Fruit fly (Drosophila melanogaster) whole organism, embryonic: ENCODE measurements around the gene Mtch.
A peak's percentile ranks its signal among the peaks of the same experiment; 100 is the strongest.

Source experiments
- Blimp-1 ChIP-seq: fragments of 200-800 bp; sonication (Bioruptor generic); optimal IDR thresholded peaks from 3 replicates; lab custom pipeline; 2018; ENCODE audit warnings: missing biosample characterization, missing genetic modification characterization, mild to moderate bottlenecking, moderate library complexity, missing genetic modification reagents
- C15 ChIP-seq: fragments of 200-800 bp; sonication (Bioruptor generic); IDR thresholded peaks from 3 replicates; pipeline ENCODE4 v1.3.6; 2022; ENCODE audit warnings: missing biosample characterization, missing genetic modification characterization
- CG15601 ChIP-seq: fragments of 200-800 bp; sonication (Bioruptor generic); optimal IDR thresholded peaks from 3 replicates; lab custom pipeline; 2019; ENCODE audit warnings: missing biosample characterization, mild to moderate bottlenecking, missing genetic modification characterization, moderate library complexity
- CG16813 ChIP-seq: fragments of 200-800 bp; sonication (Bioruptor generic); IDR thresholded peaks from 3 replicates; pipeline ENCODE4 v1.3.6; 2022; ENCODE audit warnings: missing biosample characterization, missing genetic modification characterization; ENCODE audit not compliant: partially characterized antibody
- CG2120 ChIP-seq: fragments of 200-800 bp; sonication (Bioruptor generic); optimal IDR thresholded peaks from 3 replicates; lab custom pipeline; 2016; ENCODE audit warnings: missing biosample characterization, missing genetic modification characterization
- CG2199 ChIP-seq: fragments of 200-800 bp; sonication (Bioruptor generic); IDR thresholded peaks from 3 replicates; pipeline ENCODE4 v1.3.6; 2022; ENCODE audit warnings: missing biosample characterization, missing genetic modification characterization
- CG31224 ChIP-seq: fragments of 200-800 bp; sonication (Bioruptor generic); IDR thresholded peaks from 2 replicates; pipeline ENCODE4 v1.3.6; 2022; ENCODE audit warnings: missing biosample characterization, missing genetic modification characterization
- CG4617 ChIP-seq: fragments of 200-800 bp; sonication (Bioruptor generic); optimal IDR thresholded peaks from 3 replicates; lab custom pipeline; 2016; ENCODE audit warnings: missing biosample characterization, missing genetic modification characterization, borderline replicate concordance
- CG6254 ChIP-seq: fragments of 200-800 bp; sonication (Bioruptor generic); optimal IDR thresholded peaks from 3 replicates; lab custom pipeline; 2017; ENCODE audit warnings: mild to moderate bottlenecking, missing biosample characterization, missing genetic modification reagents, missing genetic modification characterization
- CG6765 ChIP-seq: fragments of 200-800 bp; sonication (Bioruptor generic); optimal IDR thresholded peaks from 3 replicates; lab custom pipeline; 2017; ENCODE audit warnings: missing biosample characterization, mild to moderate bottlenecking, missing genetic modification characterization
- CG6813 ChIP-seq: fragments of 200-800 bp; sonication (Bioruptor generic); optimal IDR thresholded peaks from 2 replicates; lab custom pipeline; 2017; ENCODE audit warnings: missing biosample characterization, missing genetic modification characterization, mild to moderate bottlenecking, moderate library complexity, missing genetic modification reagents
- CG7357 ChIP-seq: fragments of 200-800 bp; sonication (Bioruptor generic); IDR thresholded peaks from 3 replicates; pipeline ENCODE4 v1.3.6; 2022; ENCODE audit warnings: missing biosample characterization, missing genetic modification characterization
- CG8765 ChIP-seq: fragments of 200-800 bp; sonication (Bioruptor generic); IDR thresholded peaks from 2 replicates; pipeline ENCODE4 v1.3.6; 2022; ENCODE audit warnings: missing biosample characterization, missing genetic modification characterization
- Dbx ChIP-seq: fragments of 200-800 bp; sonication (Bioruptor generic); IDR thresholded peaks from 3 replicates; pipeline ENCODE4 v1.3.6; 2022; ENCODE audit warnings: missing biosample characterization, missing genetic modification characterization
- Dip3 ChIP-seq: fragments of 200-800 bp; sonication (Bioruptor generic); optimal IDR thresholded peaks from 3 replicates; lab custom pipeline; 2016; ENCODE audit warnings: missing biosample characterization, missing genetic modification characterization
- Dref ChIP-seq: fragments of 200-800 bp; sonication (Bioruptor generic); IDR thresholded peaks from 2 replicates; pipeline ENCODE4 v1.3.6; 2022; ENCODE audit warnings: missing biosample characterization, missing genetic modification characterization
- Eip74EF ChIP-seq, 2 experiments: fragments of 200-800 bp in 1 of 2; fragments of >200 bp in 1 of 2; sonication (Bioruptor generic) in 1 of 2; optimal IDR thresholded peaks; 2 replicates each; lab custom pipeline; 2017 to 2019; ENCODE audit warnings: missing biosample characterization in 2 of 2, missing genetic modification characterization in 2 of 2, mild to moderate bottlenecking in 1 of 2, moderate library complexity in 1 of 2
- GATAe ChIP-seq: fragments of 200-800 bp; sonication (Bioruptor generic); conservative IDR thresholded peaks from 2 replicates; pipeline ENCODE4 v1.3.6; 2022; ENCODE audit warnings: missing biosample characterization, missing genetic modification characterization
- HmgD ChIP-seq: fragments of 200-800 bp; sonication (Bioruptor generic); optimal IDR thresholded peaks from 3 replicates; lab custom pipeline; 2016; ENCODE audit warnings: missing biosample characterization, missing genetic modification characterization
- MBD-R2 ChIP-seq: fragments of 200-800 bp; sonication (Bioruptor generic); IDR thresholded peaks from 2 replicates; pipeline ENCODE4 v1.3.6; 2022; ENCODE audit warnings: missing biosample characterization, missing genetic modification characterization
- Med ChIP-seq: fragments of 200-800 bp; sonication (Bioruptor generic); peaks from one replicate; lab custom pipeline; 2016; ENCODE audit warnings: missing biosample characterization, missing genetic modification characterization, mild to moderate bottlenecking, inconsistent platforms, moderate library complexity
- NFAT ChIP-seq: fragments of 200-800 bp; sonication (Bioruptor generic); IDR thresholded peaks from 2 replicates; pipeline ENCODE4 v1.3.6; 2022; ENCODE audit warnings: missing biosample characterization, missing genetic modification characterization
- Side ChIP-seq: fragments of 200-800 bp; sonication (Bioruptor generic); optimal IDR thresholded peaks from 2 replicates; lab custom pipeline; 2016; ENCODE audit warnings: missing biosample characterization, missing genetic modification characterization
- Trl ChIP-seq, 3 experiments: fragments of >200 bp in 2 of 3; fragments of 200-800 bp in 1 of 3; sonication (Bioruptor generic) in 1 of 3; optimal IDR thresholded peaks; 2 replicates in 1 of 3; 3 replicates in 2 of 3; lab custom pipeline; 2016 to 2017; ENCODE audit warnings: missing biosample characterization in 1 of 3, missing genetic modification characterization in 1 of 3
- Xbp1 ChIP-seq: fragments of 200-800 bp; sonication (Bioruptor generic); optimal IDR thresholded peaks from 3 replicates; lab custom pipeline; 2016; ENCODE audit warnings: missing biosample characterization, mild to moderate bottlenecking, missing genetic modification characterization
- ac ChIP-seq: fragments of 200-800 bp; sonication (Bioruptor generic); optimal IDR thresholded peaks from 3 replicates; lab custom pipeline; 2017; ENCODE audit warnings: missing biosample characterization, mild to moderate bottlenecking, missing genetic modification characterization
- ap ChIP-seq: fragments of 200-800 bp; sonication (Bioruptor generic); IDR thresholded peaks from 2 replicates; pipeline ENCODE4 v1.3.6; 2022; ENCODE audit warnings: missing biosample characterization, missing genetic modification characterization
- btn ChIP-seq: fragments of 200-800 bp; sonication (Bioruptor generic); optimal IDR thresholded peaks from 2 replicates; lab custom pipeline; 2016; ENCODE audit warnings: missing biosample characterization, missing genetic modification characterization
- chn ChIP-seq: fragments of 200-800 bp; sonication (Bioruptor generic); optimal IDR thresholded peaks from 2 replicates; lab custom pipeline; 2016; ENCODE audit warnings: missing biosample characterization, missing genetic modification characterization
- crol ChIP-seq: fragments of 200-800 bp; sonication (Bioruptor generic); IDR thresholded peaks from 2 replicates; pipeline ENCODE4 v1.3.6; 2022; ENCODE audit warnings: missing biosample characterization, missing genetic modification characterization
- da ChIP-seq: fragments of 200-800 bp; sonication (Bioruptor generic); optimal IDR thresholded peaks from 2 replicates; lab custom pipeline; 2016; ENCODE audit warnings: missing biosample characterization, missing genetic modification characterization
- gcm2 ChIP-seq: fragments of 200-800 bp; sonication (Bioruptor generic); optimal IDR thresholded peaks from 2 replicates; lab custom pipeline; 2016; ENCODE audit warnings: missing biosample characterization, missing genetic modification characterization
- insv ChIP-seq, 2 experiments: fragments of 200-800 bp; sonication (Bioruptor generic); optimal IDR thresholded peaks; 3 replicates each; lab custom pipeline; 2016 to 2018; ENCODE audit warnings: missing biosample characterization in 2 of 2, missing genetic modification characterization in 2 of 2
- kni ChIP-seq: fragments of 200-800 bp; sonication (Bioruptor generic); optimal IDR thresholded peaks from 3 replicates; lab custom pipeline; 2017; ENCODE audit warnings: mild to moderate bottlenecking, missing biosample characterization, missing genetic modification reagents, missing genetic modification characterization
- nerfin-1 ChIP-seq: fragments of 200-800 bp; sonication (Bioruptor generic); optimal IDR thresholded peaks from 3 replicates; lab custom pipeline; 2019; ENCODE audit warnings: missing biosample characterization, mild to moderate bottlenecking, missing genetic modification characterization, moderate library complexity
- nom ChIP-seq: fragments of 200-800 bp; sonication (Bioruptor generic); optimal IDR thresholded peaks from 2 replicates; lab custom pipeline; 2017; ENCODE audit warnings: missing biosample characterization, missing genetic modification characterization, mild to moderate bottlenecking, moderate library complexity, missing genetic modification reagents
- pfk ChIP-seq: fragments of 200-800 bp; sonication (Bioruptor generic); optimal IDR thresholded peaks from 2 replicates; lab custom pipeline; 2018; ENCODE audit warnings: missing biosample characterization, mild to moderate bottlenecking, missing genetic modification characterization, moderate library complexity
- pros ChIP-seq: fragments of 200-800 bp; sonication (Bioruptor generic); optimal IDR thresholded peaks from 3 replicates; lab custom pipeline; 2019; ENCODE audit warnings: missing biosample characterization, mild to moderate bottlenecking, missing genetic modification characterization, moderate library complexity
- sens-2 ChIP-seq: fragments of 200-800 bp; sonication (Bioruptor generic); IDR thresholded peaks from 2 replicates; pipeline ENCODE4 v1.3.6; 2022; ENCODE audit warnings: missing biosample characterization, missing genetic modification characterization
- slbo ChIP-seq: fragments of 200-800 bp; sonication (Bioruptor generic); IDR thresholded peaks from 2 replicates; pipeline ENCODE4 v1.3.6; 2022; ENCODE audit warnings: missing biosample characterization, missing genetic modification characterization
- toy ChIP-seq: fragments of 200-800 bp; sonication (Bioruptor generic); IDR thresholded peaks from 2 replicates; pipeline ENCODE4 v1.3.6; 2022; ENCODE audit warnings: missing biosample characterization, missing genetic modification characterization
- twi ChIP-seq: fragments of 200-800 bp; optimal IDR thresholded peaks from 2 replicates; lab custom pipeline; 2019; ENCODE audit warnings: missing biosample characterization, mild to moderate bottlenecking, missing genetic modification characterization, moderate library complexity
- vnd ChIP-seq: fragments of 200-800 bp; sonication (Bioruptor generic); IDR thresholded peaks from 3 replicates; pipeline ENCODE4 v1.3.6; 2022; ENCODE audit warnings: missing biosample characterization, missing genetic modification characterization; ENCODE audit not compliant: partially characterized antibody
- zen2 ChIP-seq: fragments of 200-800 bp; sonication (Bioruptor generic); IDR thresholded peaks from 3 replicates; pipeline ENCODE4 v1.3.6; 2022; ENCODE audit warnings: missing biosample characterization, missing genetic modification characterization; ENCODE audit not compliant: partially characterized antibody

The Mtch gene

DNA sequence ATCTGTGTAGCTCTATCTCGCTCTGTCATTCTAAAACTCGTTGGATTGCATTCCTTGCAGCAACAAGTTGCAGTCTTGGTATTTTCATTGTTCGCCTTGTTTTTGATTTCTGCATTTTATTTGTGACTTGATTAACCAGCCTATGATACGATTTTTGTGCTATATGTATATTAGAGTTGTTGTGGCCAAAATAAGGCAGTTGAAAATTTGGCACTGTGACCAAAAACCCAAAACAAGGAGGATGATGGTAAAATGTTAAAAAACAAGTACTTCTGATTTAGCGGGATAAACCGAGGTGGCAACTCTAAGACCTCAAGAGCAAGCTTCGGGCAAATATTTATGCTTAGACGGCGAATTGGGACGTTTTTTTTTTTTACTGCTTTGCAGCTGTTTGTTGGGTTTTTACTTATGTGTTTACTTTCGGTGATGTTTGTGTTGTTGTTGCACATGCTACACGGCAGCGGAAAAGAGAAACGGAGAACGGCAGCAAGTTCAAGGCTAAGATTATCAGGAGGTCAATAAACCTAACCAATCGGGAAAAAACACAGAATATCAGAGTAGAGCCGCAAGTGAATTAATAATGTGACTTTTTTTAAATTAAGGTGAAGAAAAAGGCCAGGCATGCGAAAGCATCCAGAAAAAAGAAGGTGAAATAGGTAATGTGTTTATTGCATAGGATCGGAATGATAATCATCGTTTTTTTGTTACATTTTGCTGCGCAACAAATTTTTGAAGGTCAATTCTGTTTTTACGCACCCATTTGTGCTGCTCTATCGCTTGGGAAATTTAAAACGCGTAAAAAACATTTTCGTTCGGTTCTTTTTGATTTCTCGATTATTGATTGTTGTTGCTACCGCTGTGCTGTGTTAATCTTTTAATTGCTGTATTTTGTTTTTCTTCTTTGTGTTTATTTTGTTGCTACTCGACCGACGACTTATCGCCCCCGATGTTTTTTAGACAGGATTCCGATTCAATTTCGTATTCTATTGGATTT is 44.6 kb upstream of the Mtch start (continued):
- TF ChIP-seq GATAe (GFP tag; lab: Robert Waterston, UW) (no peak), gcm2 (GFP tag; lab: Kevin White, UChicago) (no peak), twi (tag; lab: Kevin White, UChicago) (no peak), Dip3 (GFP tag; lab: Kevin White, UChicago) (no peak)

DNA sequence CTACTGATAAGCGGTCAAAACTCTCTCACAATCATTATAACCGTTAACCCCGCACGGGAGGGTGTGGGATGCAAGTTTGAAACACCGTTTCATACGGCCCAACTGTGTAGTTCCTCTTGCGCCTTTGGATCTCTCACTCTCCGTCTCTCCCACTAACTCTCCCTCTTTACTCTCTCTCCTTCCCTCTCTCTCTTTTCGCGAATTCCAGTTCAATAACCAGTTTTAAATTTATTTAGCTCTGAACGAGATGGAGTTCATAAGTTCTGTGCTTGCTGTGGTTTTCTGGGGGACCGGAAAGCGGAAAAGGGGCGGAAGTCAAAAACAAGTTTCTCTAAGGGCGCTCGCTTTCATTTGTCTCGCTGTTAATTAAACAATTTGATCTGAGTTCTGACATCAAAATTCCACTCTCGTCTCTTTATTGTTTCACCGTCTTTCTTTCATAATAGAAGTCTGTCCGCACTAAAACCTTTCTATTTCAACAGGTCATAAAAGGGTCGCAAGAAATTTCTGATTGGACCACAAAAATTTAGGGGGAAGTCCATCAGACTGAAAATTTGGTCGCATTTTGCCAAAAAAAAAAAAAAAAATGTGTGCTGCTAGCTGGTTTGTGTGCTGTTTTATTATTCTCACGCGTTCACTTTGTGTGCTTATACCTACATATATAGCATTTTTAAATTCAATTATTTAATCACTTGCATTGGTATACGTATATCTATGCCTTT is 43.4 kb upstream of the Mtch start:
- TF ChIP-seq CG15601 (tag; lab: Kevin White, UChicago) (no peak), CG2120 (GFP tag; lab: Kevin White, UChicago) (no peak), Dref (GFP tag; lab: Robert Waterston, UW) (no peak), zen2 (GFP tag; lab: Robert Waterston, UW) (no peak), pros (peak; percentile 70), nom (GFP tag; lab: Kevin White, UChicago) (peak; percentile 25), CG2199 (GFP tag; lab: Robert Waterston, UW) (peak; percentile 41; the same call in 1 of the 3 replicates), nerfin-1 (tag; lab: Kevin White, UChicago) (peak; percentile 48), CG7357 (GFP tag; lab: Robert Waterston, UW) (no peak), insv (GFP tag; optimal IDR thresholded peaks at IDR 0.05; lab: Kevin White, UChicago) (peak in 1 of 2 experiments; percentile 63), MBD-R2 (no peak), CG8765 (GFP tag; lab: Robert Waterston, UW) (no peak), ap (no peak), sens-2 (GFP tag; lab: Robert Waterston, UW) (no peak), Xbp1 (GFP tag; lab: Kevin White, UChicago) (no peak), C15 (GFP tag; lab: Robert Waterston, UW) (no peak), ac (GFP tag; lab: Kevin White, UChicago) (no peak), CG31224 (GFP tag; lab: Robert Waterston, UW) (0 out of 2 replicates have a peak, but pooled peaks have one; percentile 17), toy (GFP tag; lab: Robert Waterston, UW) (no peak), CG6254 (GFP tag; lab: Kevin White, UChicago) (no peak), pfk (GFP tag; lab: Kevin White, UChicago) (peak; percentile 42), NFAT (GFP tag; lab: Robert Waterston, UW) (0 out of 2 replicates have a peak, but pooled peaks have one; percentile 2), chn (GFP tag; lab: Kevin White, UChicago) (no peak), CG6765 (GFP tag; lab: Kevin White, UChicago) (no peak), CG16813 (GFP tag; lab: Robert Waterston, UW) (no peak), vnd (GFP tag; lab: Robert Waterston, UW) (no peak), crol (GFP tag; lab: Robert Waterston, UW) (0 out of 2 replicates have a peak, but pooled peaks have one; percentile 29), Side (no peak), btn (GFP tag; lab: Kevin White, UChicago) (no peak), CG4617 (GFP tag; lab: Kevin White, UChicago) (no peak), Trl (optimal IDR thresholded peaks at IDR 0.05; lab: Kevin White, UChicago) (peak; percentile 64 to 72), Trl (GFP tag; optimal IDR thresholded peaks at IDR 0.05; lab: Kevin White, UChicago) (no peak), kni (peak; percentile 48), Blimp-1 (GFP tag; lab: Kevin White, UChicago) (peak; percentile 66), Eip74EF (GFP tag; optimal IDR thresholded peaks at IDR 0.05; lab: Kevin White, UChicago) (peak in 1 of 2 experiments; percentile 45), Med (peak; percentile 59), da (GFP tag; lab: Kevin White, UChicago) (no peak), Dbx (GFP tag; lab: Robert Waterston, UW) (no peak), HmgD (no peak), slbo (GFP tag; lab: Robert Waterston, UW) (no peak), CG6813 (GFP tag; lab: Kevin White, UChicago) (no peak)
